Fruit fly (Drosophila melanogaster): ENCODE data around the gene CG31546.

DNA sequence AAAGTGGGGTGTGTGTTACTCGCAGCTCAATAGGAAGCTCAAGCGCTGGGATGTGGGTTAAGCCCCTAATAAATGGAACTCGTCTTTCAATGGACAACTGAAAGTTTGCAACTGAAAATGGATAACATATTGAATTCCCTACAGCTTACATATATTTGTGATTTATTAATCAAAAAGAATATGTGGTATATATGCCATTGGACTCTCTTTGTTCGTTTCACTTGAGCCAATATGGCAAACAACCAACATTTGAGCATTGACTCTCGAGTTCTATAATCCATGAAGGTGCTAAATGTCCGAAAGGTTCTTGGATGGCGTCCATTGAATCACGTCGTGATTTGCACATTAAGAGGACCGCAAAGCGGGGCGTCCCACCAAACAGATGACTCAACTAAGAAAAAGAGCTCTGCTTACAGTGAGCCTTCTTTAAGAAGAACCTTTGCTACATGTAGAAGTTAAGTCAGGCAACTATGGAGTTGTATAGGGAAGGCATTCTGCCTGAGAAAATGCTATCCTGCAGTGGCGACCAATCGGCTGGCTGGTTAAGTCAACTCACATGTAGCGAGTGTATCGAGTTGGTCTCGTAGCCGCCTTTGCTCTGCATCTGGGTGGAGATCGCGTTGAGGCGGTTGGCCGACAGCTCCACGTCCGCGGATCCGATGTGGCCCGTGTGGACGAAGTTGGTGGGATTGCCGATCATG, 17.4 kb downstream of the CG31546 start:
- TF ChIP-seq psq (GFP tag; optimal IDR thresholded peaks at IDR 0.05) (no peak), jim (GFP tag; optimal IDR thresholded peaks at IDR 0.05) (no peak), Vsx2 (GFP tag; optimal IDR thresholded peaks at IDR 0.05; ENCODE audit: partially characterized antibody) (no peak)
